Worm (Caenorhabditis elegans) whole organism, dauer: Measurements from ENCODE around the gene F17C11.12.

Experiments used
- unc-62 ChIP-seq: sonication (generic microtip); optimal IDR thresholded peaks from 2 replicates; lab custom pipeline; 2017; ENCODE audit warnings: missing biosample characterization, missing genetic modification reagents, missing genetic modification characterization

The F17C11.12 gene

DNA sequence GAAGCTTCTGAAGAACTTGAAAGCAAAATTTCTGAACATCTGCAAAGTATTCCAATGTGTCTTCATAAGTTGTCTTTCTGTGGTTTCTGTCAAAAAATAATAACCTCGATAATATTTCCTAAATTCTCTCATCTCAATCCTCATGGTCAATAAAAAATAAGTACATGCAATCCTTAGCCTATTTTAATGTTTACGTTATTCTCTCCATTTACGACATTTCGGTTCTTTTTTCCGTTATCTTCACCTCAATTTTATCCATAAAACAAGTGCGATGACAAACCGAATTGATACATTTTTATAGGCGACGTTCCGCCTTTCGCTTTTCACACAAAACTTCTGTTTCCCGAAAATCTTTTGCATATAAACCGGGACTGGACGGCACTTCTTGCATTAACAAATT, 12.8 kb upstream of the F17C11.12 start, which contains the start of gene col-153:
col-153 (plus strand) TSS at position 301 of the 400 bp plus-strand sequence.
- TF ChIP-seq unc-62 (GFP tag; lab: Kevin White, UChicago): no peak

ce11 chrV:10947930-10948329, 11.2 kb upstream of the F17C11.12 start, which contains the start of gene F17C11.2:
F17C11.2 (plus strand) TSS chrV:10948230.
- no peak for TF ChIP-seq unc-62 (GFP tag; lab: Kevin White, UChicago)

- no peak for TF ChIP-seq unc-62 (GFP tag; lab: Kevin White, UChicago)
Measured at ce11 chrV:10947210-10947609, 10.5 kb upstream of the F17C11.12 start.

DNA sequence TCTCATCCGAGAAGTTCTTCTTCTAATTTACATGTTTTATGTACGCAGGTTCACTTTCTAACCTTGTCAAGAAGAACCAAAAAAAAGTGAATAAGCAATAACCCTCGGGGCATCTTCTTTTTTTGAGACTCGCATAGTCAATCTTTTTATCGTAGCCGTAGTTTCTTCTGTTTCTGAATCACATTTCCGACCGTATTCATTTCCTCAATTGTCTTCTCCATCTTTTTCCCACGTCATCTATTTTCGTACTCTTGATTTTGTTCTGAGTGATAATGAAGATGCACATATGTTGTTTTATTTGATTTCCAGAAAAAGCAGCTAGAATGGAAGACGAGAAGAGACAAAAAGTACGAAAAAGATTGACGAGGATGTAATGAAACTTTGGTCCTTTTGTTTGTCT, 8.2 kb upstream of the F17C11.12 start:
- TF ChIP-seq unc-62 (GFP tag; lab: Kevin White, UChicago): no peak

DNA sequence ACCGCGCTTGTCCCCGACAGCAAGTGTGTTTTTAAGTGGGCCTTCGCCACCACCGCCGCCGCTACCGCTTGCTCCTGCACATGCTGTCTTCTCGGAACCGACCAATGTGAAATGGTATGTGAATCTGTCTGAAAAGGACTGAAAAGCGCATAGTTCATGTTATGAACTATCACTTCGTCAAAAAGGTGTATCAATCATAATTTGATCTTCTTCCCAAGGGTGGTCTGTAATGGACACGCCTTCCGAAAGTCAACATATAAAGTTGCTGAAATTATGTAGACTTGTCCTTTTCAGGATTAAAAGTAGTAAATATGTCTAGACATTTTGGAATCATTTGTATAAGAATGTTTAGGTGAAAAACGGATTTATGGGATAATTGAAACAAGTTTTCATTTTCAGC, 5.4 kb upstream of the F17C11.12 start, which contains the start of gene zip-9:
zip-9 (plus strand) TSS at position 301 of the 400 bp plus-strand sequence.
- TF ChIP-seq unc-62 (GFP tag; lab: Kevin White, UChicago): no peak

ce11 chrV:10941150-10941549, 4.4 kb upstream of the F17C11.12 start, which contains the start of gene F17C11.26:
F17C11.26 (plus strand) TSS chrV:10941450.
- no peak for TF ChIP-seq unc-62 (GFP tag; lab: Kevin White, UChicago)

DNA sequence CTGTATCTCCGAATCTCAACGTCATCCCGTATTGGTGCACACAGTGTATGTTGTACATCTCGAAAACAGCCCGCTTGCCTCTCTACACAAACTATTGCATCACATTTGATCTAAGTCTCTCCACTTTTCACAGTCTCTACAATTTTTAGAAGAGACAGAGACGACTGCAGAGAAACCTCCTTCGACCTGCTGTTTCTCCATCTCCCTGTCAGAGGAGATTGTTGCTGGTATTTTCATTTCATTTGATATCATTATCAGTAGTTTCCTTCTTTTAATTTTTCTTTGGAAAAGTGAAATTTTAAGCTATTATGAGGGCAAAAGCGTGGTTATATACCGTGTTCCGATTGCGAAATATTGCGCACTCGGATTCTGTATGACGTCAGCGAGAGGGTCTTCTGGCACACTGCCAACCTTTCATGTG, 3.9 kb upstream of the F17C11.12 start:
- TF ChIP-seq unc-62 (GFP tag; lab: Kevin White, UChicago): no peak

- no peak for TF ChIP-seq unc-62 (GFP tag; lab: Kevin White, UChicago)
Measured at ce11 chrV:10939990-10940570, 3.4 kb upstream of the F17C11.12 start.

ce11 chrV:10938739-10939138, 2.0 kb upstream of the F17C11.12 start, which contains the start of gene F17C11.11:
F17C11.11 (minus strand) TSS chrV:10938817.
- no peak for TF ChIP-seq unc-62 (GFP tag; lab: Kevin White, UChicago)

ce11 chrV:10937294-10937693, 574 bp upstream of the F17C11.12 start:
- no peak for TF ChIP-seq unc-62 (GFP tag; lab: Kevin White, UChicago)

- TF ChIP-seq unc-62 (GFP tag; lab: Kevin White, UChicago): no peak
Measured at ce11 chrV:10932411-10932810, 4.3 kb downstream of the F17C11.12 start, which contains the start of gene F58B4.5. F58B4.5 (plus strand) TSS chrV:10932693.

DNA sequence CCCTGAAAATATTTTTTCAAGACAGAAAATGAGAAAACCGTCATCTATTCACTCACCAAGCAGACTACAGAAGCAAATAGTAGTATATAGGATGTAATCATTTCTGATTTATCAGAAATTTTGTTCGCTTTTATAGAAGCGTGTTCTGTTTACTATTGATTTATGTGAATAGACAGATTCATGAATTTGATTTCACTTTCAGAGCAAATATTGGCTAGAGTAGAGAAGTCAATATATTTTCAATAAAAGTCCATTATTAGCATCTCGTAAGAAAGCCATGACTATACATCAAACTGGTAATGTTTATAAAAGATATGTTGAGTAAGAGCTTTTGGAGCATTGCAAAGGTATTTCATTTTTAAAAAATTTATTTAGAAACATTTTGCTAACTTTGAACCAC, 5.5 kb downstream of the F17C11.12 start, which contains the start of gene scvp-1:
scvp-1 (minus strand) TSS at position 101 of the 400 bp plus-strand sequence.
- no peak for TF ChIP-seq unc-62 (GFP tag; lab: Kevin White, UChicago)

- TF ChIP-seq unc-62 (GFP tag; lab: Kevin White, UChicago): no peak
Measured at ce11 chrV:10929511-10929910, 7.2 kb downstream of the F17C11.12 start, which contains the start of gene F58B4.3. F58B4.3 (plus strand) TSS chrV:10929811.

DNA sequence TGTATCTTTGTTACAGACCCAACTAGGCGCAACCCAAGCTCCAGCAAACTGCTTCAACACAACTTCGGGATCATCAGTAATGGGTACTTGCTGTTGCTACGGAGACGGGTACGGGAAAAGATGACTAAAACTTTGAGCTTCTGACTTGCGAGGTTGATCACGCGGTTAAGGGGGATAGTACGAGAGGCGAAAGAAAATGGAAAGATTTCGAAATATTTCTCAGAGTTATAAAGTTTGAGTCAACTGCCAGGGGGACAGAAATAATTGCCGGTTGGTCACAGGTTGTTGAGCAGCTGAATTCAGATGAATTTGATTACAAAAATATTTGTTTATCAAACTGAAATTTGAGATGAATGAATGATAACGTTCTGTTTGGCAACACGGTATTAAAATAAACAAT, 11.1 kb downstream of the F17C11.12 start:
- no peak for TF ChIP-seq unc-62 (GFP tag; lab: Kevin White, UChicago)

- no peak for TF ChIP-seq unc-62 (GFP tag; lab: Kevin White, UChicago)
Measured at ce11 chrV:10924731-10925130, 12.0 kb downstream of the F17C11.12 start, which contains the start of gene F58B4.6. F58B4.6 (plus strand) TSS chrV:10925031.

ce11 chrV:10923229-10923628, 13.5 kb downstream of the F17C11.12 start, which contains the start of gene F58B4.7:
F58B4.7 (minus strand) TSS chrV:10923329.
- no peak for TF ChIP-seq unc-62 (GFP tag; lab: Kevin White, UChicago)

- TF ChIP-seq unc-62 (GFP tag; lab: Kevin White, UChicago): no peak
Measured at ce11 chrV:10921747-10922146, 15.0 kb downstream of the F17C11.12 start, which contains the start of gene nas-31. nas-31 (minus strand) TSS chrV:10921847.
